Worm (Caenorhabditis elegans): ENCODE data around the gene dhhc-1.

The dhhc-1 gene

ce11 chrX:15094973-15095372 is 5.2 kb downstream of the dhhc-1 start, which contains the start of gene F09B12.7:
Gene F09B12.7 (minus strand): TSS chrX:15095073.
- no peak for TF ChIP-seq unc-39 (tag; optimal IDR thresholded peaks at IDR 0.05)
- no peak for TF ChIP-seq ZK546.5 (tag; optimal IDR thresholded peaks at IDR 0.05)
- TF ChIP-seq sma-3 (GFP tag; optimal IDR thresholded peaks at IDR 0.05): no peak
- no peak for TF ChIP-seq nhr-12 (tag; optimal IDR thresholded peaks at IDR 0.05)
- no peak for TF ChIP-seq unc-62 (GFP tag; optimal IDR thresholded peaks at IDR 0.05)
- TF ChIP-seq lin-13 (GFP tag; optimal IDR thresholded peaks at IDR 0.05): no peak
- TF ChIP-seq sem-4 (tag; optimal IDR thresholded peaks at IDR 0.05): no peak

- TF ChIP-seq alr-1 (tag; optimal IDR thresholded peaks at IDR 0.05): no peak
- TF ChIP-seq nhr-129 (tag; optimal IDR thresholded peaks at IDR 0.05): no peak
- no peak for TF ChIP-seq sma-3 (GFP tag; optimal IDR thresholded peaks at IDR 0.05)
- peak; percentile 75 for TF ChIP-seq snpc-4 (tag; optimal IDR thresholded peaks at IDR 0.05)
- TF ChIP-seq Y55F3AM.14 (GFP tag; optimal IDR thresholded peaks at IDR 0.05): no peak
Measured at ce11 chrX:15092775-15093386, 7.3 kb downstream of the dhhc-1 start.

- TF ChIP-seq crh-2 (tag; optimal IDR thresholded peaks at IDR 0.05) (peak; percentile 8), sma-9 (GFP tag; optimal IDR thresholded peaks at IDR 0.05) (peak; percentile 16), sma-9 (tag; optimal IDR thresholded peaks at IDR 0.05) (no peak), fos-1 (tag; optimal IDR thresholded peaks at IDR 0.05) (peak; percentile 71), dmd-4 (tag; optimal IDR thresholded peaks at IDR 0.05) (no peak), ztf-1 (GFP tag; conservative IDR thresholded peaks at IDR 0.05) (no peak), snpc-4 (tag; optimal IDR thresholded peaks at IDR 0.05) (no peak), elt-1 (tag; optimal IDR thresholded peaks at IDR 0.05) (no peak)
Measured at ce11 chrX:15089123-15089522, 11.1 kb downstream of the dhhc-1 start, which contains the start of gene flr-4. Gene flr-4 (plus strand): TSS chrX:15089397.

- no peak for TF ChIP-seq nhr-21 (tag; optimal IDR thresholded peaks at IDR 0.05)
Measured at ce11 chrX:15087752-15088151, 12.5 kb downstream of the dhhc-1 start.

- no peak for TF ChIP-seq ZK546.5 (tag; optimal IDR thresholded peaks at IDR 0.05)
- no peak for TF ChIP-seq Y55F3AM.14 (GFP tag; optimal IDR thresholded peaks at IDR 0.05)
- no peak for TF ChIP-seq peb-1 (tag; optimal IDR thresholded peaks at IDR 0.05)
- no peak for TF ChIP-seq snpc-4 (tag; optimal IDR thresholded peaks at IDR 0.05)
- TF ChIP-seq ztf-4 (tag; optimal IDR thresholded peaks at IDR 0.05): no peak
- no peak for TF ChIP-seq lsy-2 (tag; optimal IDR thresholded peaks at IDR 0.05)
- TF ChIP-seq lin-13 (GFP tag; optimal IDR thresholded peaks at IDR 0.05): no peak
- no peak for TF ChIP-seq lin-39 (tag; optimal IDR thresholded peaks at IDR 0.05)
- TF ChIP-seq crh-2 (tag; optimal IDR thresholded peaks at IDR 0.05): no peak
- no peak for TF ChIP-seq sma-3 (GFP tag; optimal IDR thresholded peaks at IDR 0.05)
- TF ChIP-seq nhr-11 (tag; optimal IDR thresholded peaks at IDR 0.05): no peak
Measured at ce11 chrX:15084395-15084794, 15.8 kb downstream of the dhhc-1 start, which contains the start of gene F09B12.5. Gene F09B12.5 (plus strand): TSS chrX:15084695.

ce11 chrX:15083795-15084194 is 16.4 kb downstream of the dhhc-1 start, which contains the start of gene H40L08.1:
Gene H40L08.1 (minus strand): TSS chrX:15084086.
- TF ChIP-seq sma-9 (GFP tag; optimal IDR thresholded peaks at IDR 0.05) (peak; percentile 1), sma-9 (tag; optimal IDR thresholded peaks at IDR 0.05) (no peak), fos-1 (tag; optimal IDR thresholded peaks at IDR 0.05) (peak; percentile 2), unc-55 (GFP tag; optimal IDR thresholded peaks at IDR 0.05) (peak; percentile 34), nhr-129 (tag; optimal IDR thresholded peaks at IDR 0.05) (peak; percentile 9), C34F6.9 (tag; optimal IDR thresholded peaks at IDR 0.05) (peak; percentile 31), nhr-23 (tag; optimal IDR thresholded peaks at IDR 0.05) (no peak), nhr-21 (tag; optimal IDR thresholded peaks at IDR 0.05) (no peak), lin-13 (GFP tag; optimal IDR thresholded peaks at IDR 0.05) (peak; percentile 7)

ce11 chrX:15081486-15081885 is 18.7 kb downstream of the dhhc-1 start:
- TF ChIP-seq nhr-237 (tag; optimal IDR thresholded peaks at IDR 0.05): no peak
- no peak for TF ChIP-seq peb-1 (tag; optimal IDR thresholded peaks at IDR 0.05)
- no peak for TF ChIP-seq alr-1 (tag; optimal IDR thresholded peaks at IDR 0.05)
- peak; percentile 21 for TF ChIP-seq nhr-21 (tag; optimal IDR thresholded peaks at IDR 0.05)
- no peak for TF ChIP-seq ztf-4 (tag; optimal IDR thresholded peaks at IDR 0.05)
- no peak for TF ChIP-seq nhr-77 (tag; optimal IDR thresholded peaks at IDR 0.05)
- no peak for TF ChIP-seq R02D3.7 (tag; optimal IDR thresholded peaks at IDR 0.05)
- TF ChIP-seq Y55F3AM.14 (GFP tag; optimal IDR thresholded peaks at IDR 0.05): no peak
- no peak for TF ChIP-seq lsy-2 (tag; optimal IDR thresholded peaks at IDR 0.05)
- no peak for TF ChIP-seq egl-27 (tag; optimal IDR thresholded peaks at IDR 0.05)
- peak; percentile 13 for TF ChIP-seq nhr-129 (tag; optimal IDR thresholded peaks at IDR 0.05)
- no peak for TF ChIP-seq unc-39 (tag; optimal IDR thresholded peaks at IDR 0.05)
- TF ChIP-seq unc-62 (GFP tag; optimal IDR thresholded peaks at IDR 0.05): no peak
- no peak for TF ChIP-seq snpc-4 (tag; optimal IDR thresholded peaks at IDR 0.05)
- no peak for TF ChIP-seq nhr-12 (tag; optimal IDR thresholded peaks at IDR 0.05)
- TF ChIP-seq nhr-25 (tag; optimal IDR thresholded peaks at IDR 0.05): no peak
- TF ChIP-seq sma-9 (GFP tag; optimal IDR thresholded peaks at IDR 0.05): peak; percentile 55
- TF ChIP-seq sma-9 (tag; optimal IDR thresholded peaks at IDR 0.05): no peak
- no peak for TF ChIP-seq ama-1 (optimal IDR thresholded peaks at IDR 0.05)
- no peak for TF ChIP-seq sem-4 (tag; optimal IDR thresholded peaks at IDR 0.05)
- no peak for TF ChIP-seq unc-55 (GFP tag; optimal IDR thresholded peaks at IDR 0.05)
- no peak for TF ChIP-seq ZK546.5 (tag; optimal IDR thresholded peaks at IDR 0.05)
- no peak for TF ChIP-seq ztf-11 (tag; optimal IDR thresholded peaks at IDR 0.05)

Data from whole organism, L2 larva.